Worm (Caenorhabditis elegans) whole organism, L4/young adult: Measurements from ENCODE around the gene C23H5.8.

Source experiments
- dao-5 ChIP-seq: sonication (generic microtip); optimal IDR thresholded peaks from 2 replicates; lab custom pipeline; 2016; ENCODE audit warnings: missing genotype, missing genetic modification characterization, moderate library complexity, missing compliant biosample characterization
- him-1 ChIP-seq: sonication (generic microtip); optimal IDR thresholded peaks from 2 replicates; lab custom pipeline; 2016; ENCODE audit warnings: missing genotype, missing genetic modification reagents, missing genetic modification characterization, missing compliant biosample characterization

ce11 chrIV:2140543-2140942, 27.3 kb upstream of the C23H5.8 start, which contains the start of gene C54E4.12:
- TF ChIP-seq him-1 (no peak), dao-5 (no peak)
